Worm (Caenorhabditis elegans): Measurements from ENCODE around the gene F57C7.4.

ce11 chrX:10623119-10623518 is 33.8 kb upstream of the F57C7.4 start:
- TF ChIP-seq madf-2 (tag; optimal IDR thresholded peaks at IDR 0.05) (no peak), F13H6.1 (tag; optimal IDR thresholded peaks at IDR 0.05) (no peak), unc-3 (GFP tag; conservative IDR thresholded peaks at IDR 0.05) (no peak), unc-3 (tag; optimal IDR thresholded peaks at IDR 0.05) (no peak), ceh-6 (GFP tag; optimal IDR thresholded peaks at IDR 0.05) (no peak), rnt-1 (tag; optimal IDR thresholded peaks at IDR 0.05) (no peak), npax-4 (tag; optimal IDR thresholded peaks at IDR 0.05) (no peak), K09A11.1 (tag; optimal IDR thresholded peaks at IDR 0.05; ENCODE audit: insufficient read depth) (no peak), nhr-11 (tag; optimal IDR thresholded peaks at IDR 0.05) (no peak), hlh-30 (tag; optimal IDR thresholded peaks at IDR 0.05; ENCODE audit: insufficient read depth) (peak; percentile 59)

Data from whole organism, late embryonic.